Worm (Caenorhabditis elegans): ENCODE measurements around the gene F43B10.1.

DNA sequence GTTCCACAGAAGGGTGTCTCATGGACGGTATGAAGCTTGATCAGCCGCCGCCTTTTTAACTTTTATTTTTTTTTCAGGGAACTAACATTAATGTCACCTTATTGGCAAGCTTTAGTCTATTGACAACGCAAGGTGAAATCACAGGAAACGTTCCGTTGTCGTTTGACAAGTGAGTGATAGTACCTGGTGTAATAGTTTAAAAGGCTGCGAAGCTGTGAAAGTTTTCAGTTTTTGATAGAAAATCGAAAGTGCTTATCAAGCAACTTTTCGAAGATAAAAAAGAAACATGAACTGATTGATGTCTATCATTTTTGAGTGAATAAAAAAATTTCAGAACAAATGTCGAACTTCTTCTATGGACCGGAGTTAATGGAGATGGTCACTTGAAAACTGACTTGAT lies 28.5 kb downstream of the F43B10.1 start:
- TF ChIP-seq spr-1 (tag; optimal IDR thresholded peaks at IDR 0.05) (no peak), lir-3 (tag; optimal IDR thresholded peaks at IDR 0.05) (no peak), egl-27 (tag; optimal IDR thresholded peaks at IDR 0.05) (no peak), snpc-4 (tag; optimal IDR thresholded peaks at IDR 0.05) (no peak)

All from whole organism, L4 larva.